Worm (Caenorhabditis elegans): Measurements from ENCODE around the gene F53E2.2.

DNA sequence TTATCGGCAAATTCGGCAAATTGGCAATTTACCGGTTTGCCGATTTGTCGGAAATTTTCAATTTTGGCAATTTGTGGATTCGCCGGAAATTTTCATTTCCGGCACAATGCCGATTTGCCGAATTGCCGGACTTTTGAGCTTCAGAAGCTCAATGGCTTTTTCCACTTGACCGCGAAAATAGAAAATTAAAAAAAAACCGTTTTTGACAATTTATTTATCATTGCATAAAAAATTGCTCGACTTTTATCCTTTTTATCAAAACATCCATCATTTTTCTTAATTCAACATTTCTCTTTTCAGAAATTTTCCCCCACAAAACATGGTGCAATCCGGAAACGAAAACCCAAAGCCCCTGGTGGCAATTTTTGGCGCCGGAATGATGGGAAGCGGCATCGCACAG lies 14.8 kb upstream of the F53E2.2 start, which contains the start of gene hacd-1:
- TF ChIP-seq ets-7 (tag; optimal IDR thresholded peaks at IDR 0.05): no peak
- TF ChIP-seq B0310.2 (tag; optimal IDR thresholded peaks at IDR 0.05): no peak
- TF ChIP-seq tra-4 (tag; optimal IDR thresholded peaks at IDR 0.05): no peak
- no peak for TF ChIP-seq tbx-11 (GFP tag; IDR thresholded peaks at IDR 0.05)
- TF ChIP-seq sea-1 (GFP tag; conservative IDR thresholded peaks at IDR 0.05): no peak
- TF ChIP-seq ama-1 (optimal IDR thresholded peaks at IDR 0.05): no peak
- TF ChIP-seq hmbx-1 (tag; optimal IDR thresholded peaks at IDR 0.05): no peak
- TF ChIP-seq hnd-1 (tag; optimal IDR thresholded peaks at IDR 0.05): no peak
- no peak for TF ChIP-seq F13C5.2 (tag; optimal IDR thresholded peaks at IDR 0.05)
- TF ChIP-seq pes-1 (GFP tag; IDR thresholded peaks at IDR 0.05): no peak
- TF ChIP-seq hmg-4 (GFP tag; optimal IDR thresholded peaks at IDR 0.05): no peak
- no peak for TF ChIP-seq ceh-13 (GFP tag; optimal IDR thresholded peaks at IDR 0.05)
